Fruit fly (Drosophila melanogaster) whole organism, prepupa: ENCODE measurements around the gene Ost48.

Source experiments
- Blimp-1 ChIP-seq: fragments of 200-800 bp; sonication (Bioruptor generic); optimal IDR thresholded peaks from 3 replicates; lab custom pipeline; 2017; ENCODE audit warnings: missing biosample characterization, missing genetic modification characterization, mild to moderate bottlenecking, moderate library complexity, missing genetic modification reagents
- CG10631 ChIP-seq: fragments of 200-800 bp; sonication (Bioruptor generic); optimal IDR thresholded peaks from 2 replicates; lab custom pipeline; 2016; ENCODE audit warnings: missing biosample characterization, missing genetic modification characterization
- CG11294 ChIP-seq: fragments of 200-800 bp; sonication (Bioruptor generic); IDR thresholded peaks from 2 replicates; pipeline ENCODE4 v1.3.6; 2022; ENCODE audit warnings: missing biosample characterization, missing genetic modification characterization
- CG11762 ChIP-seq: fragments of 200-800 bp; sonication (Bioruptor generic); optimal IDR thresholded peaks from 3 replicates; lab custom pipeline; 2016; ENCODE audit warnings: missing biosample characterization, missing genetic modification characterization; ENCODE audit not compliant: insufficient read depth
- CG11902 ChIP-seq: fragments of 200-800 bp; sonication (Bioruptor generic); optimal IDR thresholded peaks from 3 replicates; lab custom pipeline; 2016; ENCODE audit warnings: missing biosample characterization, missing genetic modification characterization
- CG15336 ChIP-seq: fragments of 200-800 bp; sonication (Bioruptor generic); IDR thresholded peaks from 2 replicates; pipeline ENCODE4 v1.3.6; 2022; ENCODE audit warnings: missing biosample characterization, missing genetic modification characterization
- CG1621 ChIP-seq: fragments of 200-800 bp; sonication (Bioruptor generic); optimal IDR thresholded peaks from 3 replicates; lab custom pipeline; 2018; ENCODE audit warnings: missing biosample characterization, mild to moderate bottlenecking, missing genetic modification characterization
- CG16779 ChIP-seq: fragments of 200-800 bp; sonication (Bioruptor generic); optimal IDR thresholded peaks from 3 replicates; lab custom pipeline; 2017; ENCODE audit warnings: missing biosample characterization, mild to moderate bottlenecking, missing genetic modification characterization
- CG3032 ChIP-seq: fragments of 200-800 bp; optimal IDR thresholded peaks from 2 replicates; lab custom pipeline; 2019; ENCODE audit warnings: missing biosample characterization, mild to moderate bottlenecking, missing genetic modification characterization, moderate library complexity
- CG31627 ChIP-seq: fragments of 200-800 bp; sonication (Bioruptor generic); optimal IDR thresholded peaks from 3 replicates; lab custom pipeline; 2016; ENCODE audit warnings: missing biosample characterization, missing genetic modification characterization
- CG32006 ChIP-seq: fragments of 200-800 bp; sonication (Bioruptor generic); optimal IDR thresholded peaks from 3 replicates; lab custom pipeline; 2017; ENCODE audit warnings: missing biosample characterization, mild to moderate bottlenecking, missing genetic modification characterization
- CG34406 ChIP-seq: fragments of 200-800 bp; sonication (Bioruptor generic); optimal IDR thresholded peaks from 3 replicates; lab custom pipeline; 2016; ENCODE audit warnings: missing biosample characterization, missing genetic modification characterization
- CG3919 ChIP-seq: fragments of 200-800 bp; sonication (Bioruptor generic); optimal IDR thresholded peaks from 3 replicates; lab custom pipeline; 2016; ENCODE audit warnings: missing biosample characterization, missing genetic modification characterization
- CG6163 ChIP-seq: fragments of 200-800 bp; sonication (Bioruptor generic); IDR thresholded peaks from 3 replicates; pipeline ENCODE4 v1.3.6; 2022; ENCODE audit warnings: missing biosample characterization, missing genetic modification characterization
- CG6792 ChIP-seq: fragments of 200-800 bp; sonication (Bioruptor generic); optimal IDR thresholded peaks from 3 replicates; lab custom pipeline; 2016; ENCODE audit warnings: missing biosample characterization, missing genetic modification characterization
- CG6854 ChIP-seq: fragments of 200-800 bp; sonication (Bioruptor generic); optimal IDR thresholded peaks from 2 replicates; lab custom pipeline; 2017; ENCODE audit warnings: missing biosample characterization, mild to moderate bottlenecking, missing genetic modification characterization
- CG7368 ChIP-seq: fragments of 200-800 bp; sonication (Bioruptor generic); optimal IDR thresholded peaks from 3 replicates; lab custom pipeline; 2016; ENCODE audit warnings: missing biosample characterization, missing genetic modification characterization
- CG8119 ChIP-seq: fragments of 200-800 bp; sonication (Bioruptor generic); IDR thresholded peaks from 3 replicates; pipeline ENCODE4 v1.3.6; 2022; ENCODE audit warnings: missing biosample characterization, missing genetic modification characterization
- CG8319 ChIP-seq: fragments of 200-800 bp; sonication (Bioruptor generic); optimal IDR thresholded peaks from 3 replicates; lab custom pipeline; 2016; ENCODE audit warnings: missing biosample characterization, missing genetic modification characterization
- CG8632 ChIP-seq: fragments of 200-800 bp; sonication (Bioruptor generic); optimal IDR thresholded peaks from 3 replicates; lab custom pipeline; 2016; ENCODE audit warnings: missing biosample characterization, missing genetic modification characterization
- CG9139 ChIP-seq: fragments of 200-800 bp; sonication (Bioruptor generic); optimal IDR thresholded peaks from 3 replicates; lab custom pipeline; 2017; ENCODE audit warnings: missing biosample characterization, mild to moderate bottlenecking, missing genetic modification characterization
- Eip75B ChIP-seq: fragments of 200-800 bp; sonication (Bioruptor generic); optimal IDR thresholded peaks from 3 replicates; lab custom pipeline; 2016; ENCODE audit warnings: missing biosample characterization, missing genetic modification characterization
- Eip78C ChIP-seq: fragments of 200-800 bp; sonication (Bioruptor generic); peaks from one replicate; lab custom pipeline; 2016; ENCODE audit warnings: missing biosample characterization, missing genetic modification characterization
- Eip93F ChIP-seq: fragments of 200-800 bp; sonication (Bioruptor generic); optimal IDR thresholded peaks from 2 replicates; lab custom pipeline; 2016; ENCODE audit warnings: missing biosample characterization, mild to moderate bottlenecking, missing genetic modification characterization
- Ets21C ChIP-seq: fragments of 200-800 bp; sonication (Bioruptor generic); optimal IDR thresholded peaks from 3 replicates; lab custom pipeline; 2016; ENCODE audit warnings: missing biosample characterization, missing genetic modification characterization
- Ets96B ChIP-seq: fragments of 200-800 bp; optimal IDR thresholded peaks from 2 replicates; lab custom pipeline; 2019; ENCODE audit warnings: missing biosample characterization, mild to moderate bottlenecking, missing genetic modification characterization, moderate library complexity
- Gug ChIP-seq: fragments of 200-800 bp; sonication (Bioruptor generic); IDR thresholded peaks from 2 replicates; pipeline ENCODE4 v1.3.6; 2022; ENCODE audit warnings: missing biosample characterization, missing genetic modification characterization
- Hr38 ChIP-seq: sonication (Bioruptor generic); optimal IDR thresholded peaks from 2 replicates; lab custom pipeline; 2016; ENCODE audit warnings: missing biosample characterization, missing genetic modification characterization
- Hr39 ChIP-seq: fragments of 200-800 bp; sonication (Bioruptor generic); optimal IDR thresholded peaks from 2 replicates; lab custom pipeline; 2016; ENCODE audit warnings: missing biosample characterization, missing genetic modification characterization
- Hr4 ChIP-seq: fragments of 200-800 bp; sonication (Bioruptor generic); optimal IDR thresholded peaks from 3 replicates; lab custom pipeline; 2016; ENCODE audit warnings: missing biosample characterization, missing genetic modification characterization
- Lpt ChIP-seq: fragments of 200-800 bp; sonication (Bioruptor generic); optimal IDR thresholded peaks from 3 replicates; lab custom pipeline; 2016; ENCODE audit warnings: missing biosample characterization, missing genetic modification characterization
- Met ChIP-seq: fragments of 200-800 bp; sonication (Bioruptor generic); optimal IDR thresholded peaks from 3 replicates; lab custom pipeline; 2016; ENCODE audit warnings: missing biosample characterization, missing genetic modification characterization
- OdsH ChIP-seq: fragments of 200-800 bp; sonication (Bioruptor generic); optimal IDR thresholded peaks from 3 replicates; lab custom pipeline; 2016; ENCODE audit warnings: missing biosample characterization, missing genetic modification characterization
- Sox102F ChIP-seq: fragments of 200-800 bp; sonication (Bioruptor generic); optimal IDR thresholded peaks from 2 replicates; lab custom pipeline; 2016; ENCODE audit warnings: missing biosample characterization, mild to moderate bottlenecking, missing genetic modification characterization
- Sox14 ChIP-seq: fragments of 200-800 bp; sonication (Bioruptor generic); optimal IDR thresholded peaks from 3 replicates; lab custom pipeline; 2016; ENCODE audit warnings: missing biosample characterization, missing genetic modification characterization
- Sox15 ChIP-seq: fragments of 200-800 bp; sonication (Bioruptor generic); optimal IDR thresholded peaks from 3 replicates; lab custom pipeline; 2016; ENCODE audit warnings: missing biosample characterization, missing genetic modification characterization
- acj6 ChIP-seq: fragments of 200-800 bp; sonication (Bioruptor generic); optimal IDR thresholded peaks from 3 replicates; lab custom pipeline; 2016; ENCODE audit warnings: missing biosample characterization, missing genetic modification characterization
- cyc ChIP-seq: fragments of 200-800 bp; sonication (Bioruptor generic); optimal IDR thresholded peaks from 3 replicates; lab custom pipeline; 2016; ENCODE audit warnings: missing biosample characterization, missing genetic modification characterization
- dac ChIP-seq: fragments of 200-800 bp; sonication (Bioruptor generic); optimal IDR thresholded peaks from 2 replicates; lab custom pipeline; 2017; ENCODE audit warnings: missing biosample characterization, mild to moderate bottlenecking, missing genetic modification characterization
- dsx ChIP-seq: fragments of 200-800 bp; optimal IDR thresholded peaks from 3 replicates; lab custom pipeline; 2019; ENCODE audit warnings: missing biosample characterization, mild to moderate bottlenecking, missing genetic modification characterization, moderate library complexity; ENCODE audit not compliant: poor library complexity, severe bottlenecking
- eg ChIP-seq: fragments of 200-800 bp; sonication (Bioruptor generic); IDR thresholded peaks from 3 replicates; pipeline ENCODE4 v1.3.6; 2022; ENCODE audit warnings: missing biosample characterization, missing genetic modification characterization
- fd59A ChIP-seq: fragments of 200-800 bp; sonication (Bioruptor generic); optimal IDR thresholded peaks from 2 replicates; lab custom pipeline; 2017; ENCODE audit warnings: missing biosample characterization, mild to moderate bottlenecking, missing genetic modification characterization, missing genetic modification reagents
- fd85E ChIP-seq: fragments of 200-800 bp; sonication (Bioruptor generic); optimal IDR thresholded peaks from 3 replicates; lab custom pipeline; 2016; ENCODE audit warnings: missing biosample characterization, missing genetic modification characterization
- fkh ChIP-seq: fragments of 200-800 bp; sonication (Bioruptor generic); optimal IDR thresholded peaks from 3 replicates; lab custom pipeline; 2017; ENCODE audit warnings: missing biosample characterization, mild to moderate bottlenecking, missing genetic modification characterization, moderate library complexity
- lz ChIP-seq: fragments of 200-800 bp; sonication (Bioruptor generic); optimal IDR thresholded peaks from 3 replicates; lab custom pipeline; 2016; ENCODE audit warnings: missing biosample characterization, missing genetic modification characterization
- net ChIP-seq: fragments of 200-800 bp; sonication (Bioruptor generic); optimal IDR thresholded peaks from 3 replicates; lab custom pipeline; 2016; ENCODE audit warnings: missing biosample characterization, missing genetic modification characterization
- pdm3 ChIP-seq: fragments of 200-800 bp; sonication (Bioruptor generic); optimal IDR thresholded peaks from 3 replicates; lab custom pipeline; 2016; ENCODE audit warnings: missing biosample characterization, missing genetic modification characterization
- salr ChIP-seq, 2 experiments: fragments of 200-800 bp; sonication (Bioruptor generic); optimal IDR thresholded peaks; 3 replicates each; lab custom pipeline; 2016 to 2018; ENCODE audit warnings: missing biosample characterization in 2 of 2, missing genetic modification characterization in 2 of 2, mild to moderate bottlenecking in 1 of 2
- spab ChIP-seq: fragments of 200-800 bp; sonication (Bioruptor generic); optimal IDR thresholded peaks from 2 replicates; lab custom pipeline; 2017; ENCODE audit warnings: missing biosample characterization, mild to moderate bottlenecking, missing genetic modification characterization, missing genetic modification reagents
- ss ChIP-seq, 2 experiments: fragments of 200-800 bp; sonication (Bioruptor generic); optimal IDR thresholded peaks; 2 replicates in 1 of 2; 3 replicates in 1 of 2; lab custom pipeline; 2017 to 2018; ENCODE audit warnings: mild to moderate bottlenecking in 2 of 2, missing biosample characterization in 2 of 2, missing genetic modification characterization in 2 of 2, moderate library complexity in 1 of 2
- svp ChIP-seq: fragments of 200-800 bp; sonication (Bioruptor generic); peaks from one replicate; lab custom pipeline; 2016; ENCODE audit warnings: missing biosample characterization, missing genetic modification characterization

Ost48 gene

dm6 chrX:9136776-9137550 lies 21.4 kb downstream of the Ost48 start:
- TF ChIP-seq cyc (GFP tag; lab: Kevin White, UChicago) (no peak), Lpt (GFP tag; lab: Kevin White, UChicago) (no peak), CG34406 (no peak), Met (no peak), Ets96B (tag; lab: Kevin White, UChicago) (peak; percentile 2), dsx (GFP tag; lab: Kevin White, UChicago) (no peak), CG16779 (no peak), CG8119 (no peak; the same call in 2 of the 3 replicates), Eip78C (GFP tag; lab: Kevin White, UChicago) (peak; percentile 81), Hr38 (GFP tag; lab: Kevin White, UChicago) (no peak), Gug (GFP tag; lab: Robert Waterston, UW) (no peak), CG1621 (tag; lab: Kevin White, UChicago) (no peak), Sox14 (GFP tag; lab: Kevin White, UChicago) (no peak), Sox102F (no peak), acj6 (GFP tag; lab: Kevin White, UChicago) (no peak), CG31627 (peak; percentile 10), fkh (GFP tag; lab: Kevin White, UChicago) (no peak), Eip75B (GFP tag; lab: Kevin White, UChicago) (no peak), CG6163 (0 out of 3 replicates have a peak, but pooled peaks have one; percentile 14), pdm3 (peak; percentile 10), CG3032 (no peak), fd59A (no peak), CG11902 (no peak), ss (GFP tag; optimal IDR thresholded peaks at IDR 0.05; lab: Kevin White, UChicago) (peak in 1 of 2 experiments; percentile 32), lz (GFP tag; lab: Kevin White, UChicago) (no peak), CG11294 (GFP tag; lab: Robert Waterston, UW) (0 out of 2 replicates have a peak, but pooled peaks have one; percentile 9), fd85E (GFP tag; lab: Kevin White, UChicago) (no peak), spab (GFP tag; lab: Kevin White, UChicago) (no peak), Sox15 (GFP tag; lab: Kevin White, UChicago) (no peak), CG6792 (GFP tag; lab: Kevin White, UChicago) (no peak), CG8632 (no peak), net (GFP tag; lab: Kevin White, UChicago) (no peak), CG15336 (GFP tag; lab: Robert Waterston, UW) (peak; percentile 54), svp (GFP tag; lab: Kevin White, UChicago) (peak; percentile 27), Hr4 (GFP tag; lab: Kevin White, UChicago) (peak; percentile 40), Blimp-1 (no peak), CG10631 (GFP tag; lab: Kevin White, UChicago) (no peak), CG3919 (GFP tag; lab: Kevin White, UChicago) (peak; percentile 18), Hr39 (GFP tag; lab: Kevin White, UChicago) (peak; percentile 14), eg (GFP tag; lab: Robert Waterston, UW) (peak; percentile 38; the same call in 1 of the 3 replicates), Eip93F (no peak), OdsH (peak; percentile 22), CG32006 (GFP tag; lab: Kevin White, UChicago) (peak; percentile 50), CG7368 (no peak), CG9139 (GFP tag; lab: Kevin White, UChicago) (no peak), dac (GFP tag; lab: Kevin White, UChicago) (no peak), CG8319 (no peak), CG6854 (GFP tag; lab: Kevin White, UChicago) (no peak), Ets21C (no peak), salr (GFP tag; optimal IDR thresholded peaks at IDR 0.05; lab: Kevin White, UChicago) (no peak), CG11762 (no peak)
